Worm (Caenorhabditis elegans) whole organism, L4 larva: ENCODE measurements around the gene lim-6.
A peak's percentile ranks its signal among the peaks of the same experiment; 100 is the strongest.

Source experiments
- F10B5.3 ChIP-seq: sonication (generic microtip); optimal IDR thresholded peaks from 2 replicates; lab custom pipeline; 2016; ENCODE audit warnings: mild to moderate bottlenecking, missing genetic modification characterization, missing compliant biosample characterization
- F44E2.7 ChIP-seq: fragments of 200-800 bp; sonication (Bioruptor generic); IDR thresholded peaks from 2 replicates; pipeline ENCODE4 v2.1.2; 2022; ENCODE audit warnings: missing genetic modification characterization, missing compliant biosample characterization
- R02D3.7 ChIP-seq: fragments of 150-350 bp; sonication (generic microtip); optimal IDR thresholded peaks from 3 replicates; lab custom pipeline; 2014; ENCODE audit warnings: missing biosample characterization, missing genetic modification characterization
- T26A8.4 ChIP-seq: fragments of 200-800 bp; sonication (Bioruptor generic); IDR thresholded peaks from 2 replicates; pipeline ENCODE4 v1.3.6; 2022; ENCODE audit warnings: missing genetic modification characterization, missing compliant biosample characterization
- Y105C5A.15 ChIP-seq: fragments of 200-800 bp; sonication (Bioruptor generic); IDR thresholded peaks from 2 replicates; pipeline ENCODE4 v1.3.6; 2022; ENCODE audit warnings: missing genetic modification characterization, missing compliant biosample characterization
- Y5F2A.4 ChIP-seq: fragments of 200-800 bp; sonication (Bioruptor generic); optimal IDR thresholded peaks from 2 replicates; lab custom pipeline; 2018; ENCODE audit warnings: mild to moderate bottlenecking, missing genetic modification characterization, missing compliant biosample characterization
- aha-1 ChIP-seq: fragments of 150-350 bp; peaks from one replicate; lab custom pipeline; 2014; ENCODE audit warnings: missing biosample characterization, missing genetic modification characterization
- aly-2 ChIP-seq: sonication (generic microtip); optimal IDR thresholded peaks from 2 replicates; lab custom pipeline; 2018; ENCODE audit warnings: missing biosample characterization, missing genetic modification characterization
- ceh-20 ChIP-seq: fragments of 200-800 bp; sonication (Bioruptor generic); IDR thresholded peaks from 2 replicates; pipeline ENCODE4 v1.3.6; 2022; ENCODE audit warnings: missing genetic modification reagents, missing genetic modification characterization, missing compliant biosample characterization
- ceh-62 ChIP-seq: sonication (generic microtip); optimal IDR thresholded peaks from 2 replicates; lab custom pipeline; 2017; ENCODE audit warnings: missing biosample characterization, missing genetic modification characterization
- cey-2 ChIP-seq: sonication (generic microtip); optimal IDR thresholded peaks from 3 replicates; lab custom pipeline; 2017; ENCODE audit warnings: missing genetic modification characterization, mild to moderate bottlenecking, missing compliant biosample characterization, antibody characterized with exemption, borderline replicate concordance; ENCODE audit not compliant: insufficient read depth
- daf-12 ChIP-seq: fragments of 150-350 bp; optimal IDR thresholded peaks from 2 replicates; lab custom pipeline; 2014; ENCODE audit warnings: missing biosample characterization, missing genetic modification reagents, missing genetic modification characterization
- daf-16 ChIP-seq, 3 experiments: sonication (generic microtip); optimal IDR thresholded peaks; 2 replicates each; lab custom pipeline; 2016 to 2017; ENCODE audit warnings: missing genetic modification characterization in 3 of 3, missing genetic modification reagents in 3 of 3, mild to moderate bottlenecking in 2 of 3, missing compliant biosample characterization in 2 of 3, missing biosample characterization in 1 of 3, moderate library complexity in 1 of 3
- daf-19 ChIP-seq: fragments of 200-800 bp; sonication (Bioruptor generic); conservative IDR thresholded peaks from 2 replicates; pipeline ENCODE4 v1.3.6; 2022; ENCODE audit warnings: missing genetic modification characterization, missing compliant biosample characterization
- dmd-9 ChIP-seq: fragments of 200-800 bp; sonication (Bioruptor generic); IDR thresholded peaks from 2 replicates; pipeline ENCODE4 v1.3.6; 2022; ENCODE audit warnings: missing genetic modification reagents, missing genetic modification characterization, missing compliant biosample characterization
- dpl-1 ChIP-seq: fragments of 150-350 bp; optimal IDR thresholded peaks from 2 replicates; lab custom pipeline; 2014; ENCODE audit warnings: missing biosample characterization, missing genetic modification reagents, missing genetic modification characterization
- egl-27 ChIP-seq: sonication (generic microtip); optimal IDR thresholded peaks from 3 replicates; lab custom pipeline; 2017; ENCODE audit warnings: missing biosample characterization, missing genetic modification reagents, missing genetic modification characterization
- fkh-10 ChIP-seq: fragments of 150-350 bp; optimal IDR thresholded peaks from 2 replicates; lab custom pipeline; 2014; ENCODE audit warnings: missing biosample characterization, missing genetic modification reagents, missing genetic modification characterization
- fos-1 ChIP-seq: fragments of 150-350 bp; optimal IDR thresholded peaks from 2 replicates; lab custom pipeline; 2014; ENCODE audit warnings: missing biosample characterization, missing genetic modification characterization
- gei-8 ChIP-seq: fragments of 200-800 bp; sonication (Bioruptor generic); optimal IDR thresholded peaks from 2 replicates; lab custom pipeline; 2018; ENCODE audit warnings: mild to moderate bottlenecking, missing genetic modification characterization, missing compliant biosample characterization
- hif-1 ChIP-seq, 2 experiments: sonication (generic microtip); optimal IDR thresholded peaks; 2 replicates each; lab custom pipeline; 2016 to 2017; ENCODE audit warnings: missing compliant biosample characterization in 2 of 2, missing genetic modification characterization in 2 of 2, missing genetic modification reagents in 2 of 2, missing genotype in 2 of 2, mild to moderate bottlenecking in 1 of 2
- hlh-30 ChIP-seq: sonication (generic microtip); optimal IDR thresholded peaks from 2 replicates; lab custom pipeline; 2017; ENCODE audit warnings: antibody characterized with exemption, mild to moderate bottlenecking, missing genetic modification characterization, missing compliant biosample characterization; ENCODE audit not compliant: insufficient read depth
- hmg-1.1 ChIP-seq: fragments of 200-800 bp; sonication (Bioruptor generic); IDR thresholded peaks from 2 replicates; pipeline ENCODE4 v1.3.6; 2022; ENCODE audit warnings: missing genetic modification reagents, missing genetic modification characterization, missing compliant biosample characterization
- lim-7 ChIP-seq: fragments of 200-800 bp; sonication (Bioruptor generic); IDR thresholded peaks from 2 replicates; pipeline ENCODE4 v1.3.6; 2022; ENCODE audit warnings: missing genetic modification characterization, missing compliant biosample characterization
- lin-13 ChIP-seq: fragments of 150-350 bp; optimal IDR thresholded peaks from 2 replicates; lab custom pipeline; 2014; ENCODE audit warnings: missing biosample characterization, missing genetic modification reagents, missing genetic modification characterization
- lin-15B ChIP-seq: fragments of 150-350 bp; sonication (generic microtip); optimal IDR thresholded peaks from 3 replicates; lab custom pipeline; 2014; ENCODE audit warnings: missing biosample characterization, missing genetic modification characterization
- lsy-2 ChIP-seq, 2 experiments: fragments of 150-350 bp in 1 of 2; sonication (generic microtip) in 1 of 2; optimal IDR thresholded peaks; 2 replicates each; lab custom pipeline; 2014 to 2017; ENCODE audit warnings: missing biosample characterization in 2 of 2, missing genetic modification characterization in 2 of 2
- madf-5 ChIP-seq, 2 experiments: fragments of 200-800 bp; sonication (Bioruptor generic); IDR thresholded peaks; 2 replicates each; pipeline ENCODE4 v1.3.6; 2022; ENCODE audit warnings: missing compliant biosample characterization in 2 of 2, missing genetic modification characterization in 2 of 2
- mdt-29 ChIP-seq: fragments of 200-800 bp; sonication (Bioruptor generic); IDR thresholded peaks from 2 replicates; pipeline ENCODE4 v1.3.6; 2022; ENCODE audit warnings: missing genetic modification reagents, missing genetic modification characterization, missing compliant biosample characterization
- mxl-2 ChIP-seq: fragments of 200-800 bp; sonication (Bioruptor generic); conservative IDR thresholded peaks from 2 replicates; pipeline ENCODE4 v1.3.6; 2022; ENCODE audit warnings: missing genetic modification reagents, missing genetic modification characterization, missing compliant biosample characterization
- nhr-10 ChIP-seq: fragments of 150-350 bp; optimal IDR thresholded peaks from 2 replicates; lab custom pipeline; 2014; ENCODE audit warnings: missing biosample characterization, missing genetic modification characterization
- nhr-11 ChIP-seq: fragments of 150-350 bp; optimal IDR thresholded peaks from 2 replicates; lab custom pipeline; 2014; ENCODE audit warnings: missing biosample characterization, missing genetic modification characterization
- nhr-25 ChIP-seq: sonication (generic microtip); optimal IDR thresholded peaks from 2 replicates; lab custom pipeline; 2017; ENCODE audit warnings: missing genetic modification characterization, mild to moderate bottlenecking, missing compliant biosample characterization, antibody characterized with exemption, moderate library complexity, borderline replicate concordance; ENCODE audit not compliant: insufficient read depth
- nhr-28 ChIP-seq: fragments of 150-350 bp; optimal IDR thresholded peaks from 2 replicates; lab custom pipeline; 2014; ENCODE audit warnings: missing biosample characterization, missing genetic modification characterization
- nhr-42 ChIP-seq: fragments of 200-800 bp; sonication (Bioruptor generic); IDR thresholded peaks from 2 replicates; pipeline ENCODE4 v1.3.6; 2022; ENCODE audit warnings: missing genetic modification characterization, missing compliant biosample characterization
- nhr-77 ChIP-seq: fragments of 150-350 bp; optimal IDR thresholded peaks from 2 replicates; lab custom pipeline; 2014; ENCODE audit warnings: missing biosample characterization, missing genetic modification characterization
- php-3 ChIP-seq: fragments of 200-800 bp; sonication (Bioruptor generic); IDR thresholded peaks from 2 replicates; pipeline ENCODE4 v1.3.6; 2022; ENCODE audit warnings: missing genetic modification reagents, missing genetic modification characterization, missing compliant biosample characterization
- rbr-2 ChIP-seq: sonication (generic microtip); optimal IDR thresholded peaks from 2 replicates; lab custom pipeline; 2016; ENCODE audit warnings: missing genotype, missing genetic modification characterization, missing compliant biosample characterization
- set-16 ChIP-seq: fragments of 200-800 bp; sonication (Bioruptor generic); IDR thresholded peaks from 2 replicates; pipeline ENCODE4 v1.3.6; 2022; ENCODE audit warnings: missing genetic modification reagents, missing genetic modification characterization, missing compliant biosample characterization
- skn-1 ChIP-seq: fragments of 150-350 bp; optimal IDR thresholded peaks from 2 replicates; lab custom pipeline; 2014; ENCODE audit warnings: missing biosample characterization, missing genetic modification characterization
- snpc-4 ChIP-seq: fragments of 150-350 bp; optimal IDR thresholded peaks from 2 replicates; lab custom pipeline; 2014; ENCODE audit warnings: missing biosample characterization, missing genetic modification characterization
- spr-1 ChIP-seq: sonication (generic microtip); optimal IDR thresholded peaks from 2 replicates; lab custom pipeline; 2016; ENCODE audit warnings: mild to moderate bottlenecking, missing genetic modification characterization, missing compliant biosample characterization
- tag-97 ChIP-seq: fragments of 200-800 bp; sonication (Bioruptor generic); IDR thresholded peaks from 2 replicates; pipeline ENCODE4 v1.3.6; 2022; ENCODE audit warnings: missing genetic modification characterization, missing compliant biosample characterization
- tra-1 ChIP-seq: fragments of 200-800 bp; sonication (Bioruptor generic); IDR thresholded peaks from 2 replicates; pipeline ENCODE4 v1.3.6; 2022; ENCODE audit warnings: missing genetic modification reagents, missing genetic modification characterization, missing compliant biosample characterization
- unc-130 ChIP-seq: sonication (generic microtip); optimal IDR thresholded peaks from 2 replicates; lab custom pipeline; 2016; ENCODE audit warnings: missing genetic modification reagents, missing genetic modification characterization, missing compliant biosample characterization
- unc-62 ChIP-seq, 3 experiments: fragments of 150-350 bp in 1 of 3; sonication (generic microtip); optimal IDR thresholded peaks in 2 of 3; peaks in 1 of 3; 1 replicate in 1 of 3; 2 replicates in 2 of 3; lab custom pipeline; 2014 to 2017; ENCODE audit warnings: missing biosample characterization in 3 of 3, missing genetic modification characterization in 3 of 3, missing genetic modification reagents in 3 of 3, missing genotype in 1 of 3
- vab-7 ChIP-seq: fragments of 200-800 bp; sonication (Bioruptor generic); IDR thresholded peaks from 2 replicates; pipeline ENCODE4 v1.3.6; 2022; ENCODE audit warnings: missing genetic modification reagents, missing genetic modification characterization, missing compliant biosample characterization
- zag-1 ChIP-seq: fragments of 150-350 bp; optimal IDR thresholded peaks from 2 replicates; lab custom pipeline; 2014; ENCODE audit warnings: missing biosample characterization, missing genetic modification characterization
- zip-2 ChIP-seq: fragments of 150-350 bp; optimal IDR thresholded peaks from 2 replicates; lab custom pipeline; 2014; ENCODE audit warnings: missing biosample characterization, missing genetic modification characterization
- ztf-11 ChIP-seq: fragments of 150-350 bp; optimal IDR thresholded peaks from 2 replicates; lab custom pipeline; 2014; ENCODE audit warnings: missing biosample characterization, missing genetic modification characterization
- ztf-7 ChIP-seq: fragments of 150-350 bp; optimal IDR thresholded peaks from 2 replicates; lab custom pipeline; 2014; ENCODE audit warnings: missing biosample characterization, missing genetic modification characterization

The lim-6 gene

DNA sequence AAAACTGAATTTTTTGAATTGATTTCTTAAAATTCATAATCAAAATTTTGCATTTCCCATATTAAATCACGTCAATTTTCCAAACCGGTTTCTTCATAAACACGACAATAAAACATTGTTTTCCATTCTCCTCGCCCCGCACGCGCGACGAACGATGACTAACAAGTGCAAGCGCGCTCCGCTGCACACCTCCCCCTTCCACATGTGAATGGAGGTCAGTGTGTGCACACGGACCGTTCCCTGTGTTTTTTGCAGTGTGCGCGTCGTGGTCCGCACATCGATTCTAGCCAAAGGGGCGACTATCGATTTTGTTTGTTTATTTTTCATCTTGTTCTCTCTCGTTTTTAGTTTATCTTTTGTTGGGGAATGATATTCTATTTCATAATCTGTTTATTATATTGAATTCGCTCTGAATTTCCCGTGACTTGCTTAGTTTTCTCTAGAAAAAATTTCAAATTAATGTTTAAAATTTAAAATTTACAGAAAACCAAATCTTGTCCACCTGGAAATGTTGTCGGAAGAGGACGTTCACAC, 56.3 kb downstream of the lim-6 start, which contains the start of gene snx-1 (continued):
- TF ChIP-seq nhr-28 (tag; lab: Kevin White, UChicago) (peak; percentile 81), egl-27 (tag; lab: Kevin White, UChicago) (no peak), F44E2.7 (GFP tag; lab: Robert Waterston, UW) (no peak), lin-15B (tag; lab: Kevin White, UChicago) (no peak), dmd-9 (GFP tag; lab: Robert Waterston, UW) (no peak), nhr-77 (tag; lab: Kevin White, UChicago) (peak; percentile 80), R02D3.7 (tag; lab: Kevin White, UChicago) (no peak), aly-2 (no peak), daf-16 (GFP tag; optimal IDR thresholded peaks at IDR 0.05; lab: Kevin White, UChicago) (no peak), daf-16 (tag; optimal IDR thresholded peaks at IDR 0.05; lab: Kevin White, UChicago) (peak; percentile 91), ceh-62 (tag; lab: Kevin White, UChicago) (no peak), hif-1 (tag; optimal IDR thresholded peaks at IDR 0.05; lab: Kevin White, UChicago) (peak in 1 of 2 experiments; percentile 52), fos-1 (no peak), nhr-25 (tag; lab: Kevin White, UChicago) (no peak), fkh-10 (GFP tag; lab: Kevin White, UChicago) (no peak), zag-1 (no peak), rbr-2 (tag; lab: Kevin White, UChicago) (peak; percentile 59), dpl-1 (GFP tag; lab: Kevin White, UChicago) (peak; percentile 16), tra-1 (GFP tag; lab: Robert Waterston, UW) (0 out of 2 replicates have a peak, but pooled peaks have one; percentile 19), Y5F2A.4 (GFP tag; lab: Kevin White, UChicago) (no peak), T26A8.4 (GFP tag; lab: Robert Waterston, UW) (no peak), mxl-2 (GFP tag; lab: Robert Waterston, UW) (no peak), set-16 (no peak), Y105C5A.15 (GFP tag; lab: Robert Waterston, UW) (no peak), daf-12 (tag; lab: Kevin White, UChicago) (no peak), lim-7 (GFP tag; lab: Robert Waterston, UW) (no peak), vab-7 (no peak), zip-2 (tag; lab: Kevin White, UChicago) (no peak), mdt-29 (GFP tag; lab: Robert Waterston, UW) (no peak), daf-19 (no peak), aha-1 (tag; lab: Kevin White, UChicago) (no peak), php-3 (GFP tag; lab: Robert Waterston, UW) (peak; percentile 33; the same call in 1 of the 2 replicates), snpc-4 (tag; lab: Kevin White, UChicago) (no peak), madf-5 (GFP tag; IDR thresholded peaks at IDR 0.05; lab: Robert Waterston, UW) (no peak), unc-130 (no peak), gei-8 (GFP tag; lab: Kevin White, UChicago) (no peak), ztf-7 (tag; lab: Kevin White, UChicago) (no peak), cey-2 (tag; lab: Kevin White, UChicago) (no peak), lin-13 (GFP tag; lab: Kevin White, UChicago) (no peak), skn-1 (tag; lab: Kevin White, UChicago) (no peak), nhr-11 (no peak), F10B5.3 (no peak), ceh-20 (GFP tag; lab: Robert Waterston, UW) (no peak), hmg-1.1 (GFP tag; lab: Robert Waterston, UW) (peak; percentile 46), hlh-30 (peak; percentile 94), ztf-11 (no peak), unc-62 (GFP tag; optimal IDR thresholded peaks at IDR 0.05 in 1 of 2; lab: Kevin White, UChicago) (no peak), unc-62 (tag; optimal IDR thresholded peaks at IDR 0.05; lab: Kevin White, UChicago) (no peak), spr-1 (tag; lab: Kevin White, UChicago) (no peak), tag-97 (no peak), lsy-2 (tag; optimal IDR thresholded peaks at IDR 0.05; lab: Kevin White, UChicago) (peak in 1 of 2 experiments; percentile 66), nhr-10 (tag; lab: Kevin White, UChicago) (no peak), nhr-42 (GFP tag; lab: Robert Waterston, UW) (no peak)
